Fruit fly (Drosophila melanogaster) whole organism, pupa: Measurements from ENCODE around the gene Vha68-1.
A peak's percentile ranks its signal among the peaks of the same experiment; 100 is the strongest.

ENCODE experiments used
- CG13204 ChIP-seq: fragments of 200-800 bp; sonication (Bioruptor generic); optimal IDR thresholded peaks from 2 replicates; lab custom pipeline; 2018; ENCODE audit warnings: missing biosample characterization, mild to moderate bottlenecking, missing genetic modification characterization, moderate library complexity
- CG14655 ChIP-seq: fragments of 200-800 bp; sonication (Bioruptor generic); optimal IDR thresholded peaks from 3 replicates; lab custom pipeline; 2017; ENCODE audit warnings: mild to moderate bottlenecking, missing biosample characterization, missing genetic modification reagents, missing genetic modification characterization
- CG17806 ChIP-seq: fragments of 200-800 bp; sonication (Bioruptor generic); optimal IDR thresholded peaks from 2 replicates; lab custom pipeline; 2018; ENCODE audit warnings: missing biosample characterization, mild to moderate bottlenecking, missing genetic modification characterization, moderate library complexity
- Pif1B ChIP-seq: fragments of 200-800 bp; sonication (Bioruptor generic); optimal IDR thresholded peaks from 3 replicates; lab custom pipeline; 2016; ENCODE audit warnings: missing biosample characterization, missing genetic modification characterization

- TF ChIP-seq CG14655 (GFP tag; lab: Kevin White, UChicago) (no peak), CG13204 (no peak), CG17806 (tag; lab: Kevin White, UChicago) (peak; percentile 69), Pif1B (no peak)
Observed at dm6 chr2L:13004059-13004870, at the start of gene Vha68-1, which contains the start of gene mTor.
